Worm (Caenorhabditis elegans) whole organism, L2 larva: ENCODE measurements around the gene ZC262.2.

Experiments used
- C34F6.9 ChIP-seq: fragments of 150-350 bp; optimal IDR thresholded peaks from 2 replicates; lab custom pipeline; 2014; ENCODE audit warnings: missing biosample characterization, missing genetic modification characterization
- F13H6.1 ChIP-seq: sonication (generic microtip); optimal IDR thresholded peaks from 2 replicates; lab custom pipeline; 2016; ENCODE audit warnings: missing genetic modification characterization, missing compliant biosample characterization
- R02D3.7 ChIP-seq: fragments of 150-350 bp; optimal IDR thresholded peaks from 2 replicates; lab custom pipeline; 2014; ENCODE audit warnings: missing biosample characterization, missing genetic modification characterization
- Y55F3AM.14 ChIP-seq: fragments of 200-800 bp; sonication (Bioruptor generic); optimal IDR thresholded peaks from 2 replicates; lab custom pipeline; 2018; ENCODE audit warnings: mild to moderate bottlenecking, missing genetic modification characterization, missing compliant biosample characterization
- ZK546.5 ChIP-seq: sonication (generic microtip); optimal IDR thresholded peaks from 2 replicates; lab custom pipeline; 2017; ENCODE audit warnings: missing biosample characterization, missing genetic modification characterization
- alr-1 ChIP-seq: fragments of 150-350 bp; optimal IDR thresholded peaks from 2 replicates; lab custom pipeline; 2014; ENCODE audit warnings: missing biosample characterization, missing genetic modification characterization
- ceh-16 ChIP-seq: fragments of 150-350 bp; optimal IDR thresholded peaks from 2 replicates; lab custom pipeline; 2014; ENCODE audit warnings: missing biosample characterization, missing genetic modification characterization
- crh-2 ChIP-seq: sonication (generic microtip); optimal IDR thresholded peaks from 2 replicates; lab custom pipeline; 2017; ENCODE audit warnings: missing biosample characterization, missing genetic modification characterization
- dmd-4 ChIP-seq: sonication (generic microtip); optimal IDR thresholded peaks from 2 replicates; lab custom pipeline; 2017; ENCODE audit warnings: missing biosample characterization, missing genetic modification characterization
- egl-27 ChIP-seq: sonication (generic microtip); optimal IDR thresholded peaks from 3 replicates; lab custom pipeline; 2017; ENCODE audit warnings: missing biosample characterization, missing genetic modification reagents, missing genetic modification characterization
- elt-3 ChIP-seq: sonication (generic microtip); optimal IDR thresholded peaks from 2 replicates; lab custom pipeline; 2017; ENCODE audit warnings: missing biosample characterization, missing genetic modification characterization
- fos-1 ChIP-seq: fragments of 150-350 bp; optimal IDR thresholded peaks from 2 replicates; lab custom pipeline; 2014; ENCODE audit warnings: missing biosample characterization, missing genetic modification characterization
- gmeb-1 ChIP-seq: fragments of 150-350 bp; optimal IDR thresholded peaks from 2 replicates; lab custom pipeline; 2014; ENCODE audit warnings: missing biosample characterization, missing genetic modification characterization
- lsy-2 ChIP-seq, 2 experiments: fragments of 150-350 bp in 1 of 2; sonication (generic microtip) in 1 of 2; optimal IDR thresholded peaks; 2 replicates each; lab custom pipeline; 2014 to 2017; ENCODE audit warnings: missing biosample characterization in 2 of 2, missing genetic modification characterization in 2 of 2
- mab-5 ChIP-seq: fragments of 150-350 bp; optimal IDR thresholded peaks from 2 replicates; lab custom pipeline; 2014; ENCODE audit warnings: missing biosample characterization, missing genetic modification characterization
- mdl-1 ChIP-seq, 2 experiments: fragments of 150-350 bp in 1 of 2; sonication (generic microtip) in 1 of 2; optimal IDR thresholded peaks; 2 replicates each; lab custom pipeline; 2017; ENCODE audit warnings: missing biosample characterization in 2 of 2, missing genetic modification characterization in 2 of 2
- nhr-21 ChIP-seq: fragments of 150-350 bp; optimal IDR thresholded peaks from 2 replicates; lab custom pipeline; 2014; ENCODE audit warnings: missing biosample characterization, missing genetic modification characterization
- nhr-237 ChIP-seq: fragments of 150-350 bp; optimal IDR thresholded peaks from 2 replicates; lab custom pipeline; 2014; ENCODE audit warnings: missing biosample characterization, missing genetic modification characterization
- nhr-25 ChIP-seq: fragments of 150-350 bp; sonication (generic microtip); optimal IDR thresholded peaks from 3 replicates; lab custom pipeline; 2014; ENCODE audit warnings: missing biosample characterization, missing genetic modification characterization
- nhr-6 ChIP-seq: fragments of 150-350 bp; optimal IDR thresholded peaks from 2 replicates; lab custom pipeline; 2014; ENCODE audit warnings: missing biosample characterization, missing genetic modification characterization
- nhr-77 ChIP-seq: fragments of 150-350 bp; optimal IDR thresholded peaks from 2 replicates; lab custom pipeline; 2014; ENCODE audit warnings: missing biosample characterization, missing genetic modification characterization
- peb-1 ChIP-seq: fragments of 150-350 bp; optimal IDR thresholded peaks from 2 replicates; lab custom pipeline; 2014; ENCODE audit warnings: missing biosample characterization, missing genetic modification characterization
- skn-1 ChIP-seq: sonication (generic microtip); optimal IDR thresholded peaks from 2 replicates; lab custom pipeline; 2017; ENCODE audit warnings: missing biosample characterization, missing genetic modification characterization
- sma-9 ChIP-seq, 2 experiments: fragments of 150-350 bp in 1 of 2; sonication (generic microtip) in 1 of 2; optimal IDR thresholded peaks; 2 replicates each; lab custom pipeline; 2014 to 2016; ENCODE audit warnings: missing genetic modification characterization in 2 of 2, mild to moderate bottlenecking in 1 of 2, missing biosample characterization in 1 of 2, missing compliant biosample characterization in 1 of 2, missing genetic modification reagents in 1 of 2, moderate library complexity in 1 of 2
- unc-55 ChIP-seq: fragments of 150-350 bp; sonication (generic microtip); optimal IDR thresholded peaks from 3 replicates; lab custom pipeline; 2014; ENCODE audit warnings: missing biosample characterization, missing genetic modification reagents, missing genetic modification characterization
- zag-1 ChIP-seq: fragments of 150-350 bp; optimal IDR thresholded peaks from 2 replicates; lab custom pipeline; 2014; ENCODE audit warnings: missing biosample characterization, missing genetic modification characterization
- ztf-1 ChIP-seq: fragments of 200-800 bp; sonication (Bioruptor generic); conservative IDR thresholded peaks from 2 replicates; pipeline ENCODE4 v1.3.6; 2022; ENCODE audit warnings: missing genetic modification characterization, missing compliant biosample characterization
- ztf-4 ChIP-seq: fragments of 150-350 bp; optimal IDR thresholded peaks from 2 replicates; lab custom pipeline; 2014; ENCODE audit warnings: missing biosample characterization, missing genetic modification characterization

The ZC262.2 gene

DNA sequence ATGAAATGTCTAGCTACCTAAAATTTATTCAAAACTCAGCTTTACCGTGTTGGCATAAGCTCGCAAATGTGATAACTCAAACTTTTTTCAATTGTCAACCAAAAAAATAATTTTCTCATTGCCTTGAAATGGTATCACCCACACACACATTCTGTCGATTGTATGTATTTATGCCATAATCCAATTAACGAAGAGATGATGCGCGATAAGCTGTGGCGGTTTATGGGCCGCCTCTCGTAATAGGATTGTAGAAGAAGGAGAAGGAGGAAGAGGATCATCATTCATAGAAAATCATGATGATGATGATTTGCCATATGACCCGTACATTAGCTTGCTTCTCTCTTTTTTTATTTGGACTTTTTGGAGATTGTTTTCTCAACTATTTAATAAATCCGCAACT is 42.7 kb upstream of the ZC262.2 start:
- TF ChIP-seq ztf-4 (tag; lab: Kevin White, UChicago): no peak
- no peak for TF ChIP-seq peb-1 (tag; lab: Kevin White, UChicago)
- no peak for TF ChIP-seq nhr-21 (tag; lab: Kevin White, UChicago)
- no peak for TF ChIP-seq crh-2 (tag; lab: Kevin White, UChicago)
- no peak for TF ChIP-seq ceh-16 (tag; lab: Kevin White, UChicago)
- no peak for TF ChIP-seq nhr-77 (tag; lab: Kevin White, UChicago)
- no peak for TF ChIP-seq mab-5
- no peak for TF ChIP-seq ZK546.5 (tag; lab: Kevin White, UChicago)
- no peak for TF ChIP-seq sma-9 (GFP tag; optimal IDR thresholded peaks at IDR 0.05; lab: Kevin White, UChicago)
- no peak for TF ChIP-seq sma-9 (tag; optimal IDR thresholded peaks at IDR 0.05; lab: Kevin White, UChicago)
- no peak for TF ChIP-seq Y55F3AM.14
- TF ChIP-seq zag-1: no peak
- TF ChIP-seq unc-55 (GFP tag; lab: Kevin White, UChicago): no peak
- no peak for TF ChIP-seq ztf-1 (GFP tag; lab: Robert Waterston, UW)
- TF ChIP-seq elt-3 (tag; lab: Kevin White, UChicago): no peak
- no peak for TF ChIP-seq egl-27 (tag; lab: Kevin White, UChicago)

ce11 chrIII:8291268-8292032 is 40.4 kb upstream of the ZC262.2 start:
- TF ChIP-seq gmeb-1 (tag; lab: Kevin White, UChicago): peak; percentile 10
- TF ChIP-seq C34F6.9 (tag; lab: Kevin White, UChicago): no peak
- peak; percentile 11 for TF ChIP-seq sma-9 (GFP tag; optimal IDR thresholded peaks at IDR 0.05; lab: Kevin White, UChicago)
- no peak for TF ChIP-seq sma-9 (tag; optimal IDR thresholded peaks at IDR 0.05; lab: Kevin White, UChicago)
- TF ChIP-seq ZK546.5 (tag; lab: Kevin White, UChicago): no peak
- TF ChIP-seq unc-55 (GFP tag; lab: Kevin White, UChicago): peak; percentile 27
- TF ChIP-seq skn-1: no peak
- peak; percentile 98 for TF ChIP-seq fos-1 (tag; lab: Kevin White, UChicago)
- TF ChIP-seq ztf-4 (tag; lab: Kevin White, UChicago): no peak

DNA sequence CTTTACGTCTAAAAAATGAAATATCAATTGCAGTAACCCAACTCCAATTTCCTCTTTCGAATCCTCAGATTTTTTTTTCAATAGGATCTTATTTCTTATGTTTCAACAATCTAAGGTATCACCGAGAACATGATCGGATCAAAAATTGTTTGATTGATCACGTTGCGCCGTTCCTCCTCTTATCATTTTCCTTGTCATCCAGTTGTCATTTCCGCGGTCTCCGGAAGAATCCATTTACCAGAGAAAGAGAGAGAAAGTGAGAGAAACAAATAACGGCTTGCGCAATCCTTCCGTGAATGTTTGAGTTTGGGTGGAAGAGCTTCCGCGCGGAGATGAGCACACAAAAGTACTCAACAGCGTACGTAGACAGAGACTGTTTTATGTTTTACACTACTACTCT is 38.6 kb upstream of the ZC262.2 start:
- no peak for TF ChIP-seq alr-1 (tag; lab: Kevin White, UChicago)
- TF ChIP-seq fos-1 (tag; lab: Kevin White, UChicago): peak; percentile 56
- no peak for TF ChIP-seq dmd-4 (tag; lab: Kevin White, UChicago)
- TF ChIP-seq nhr-237 (tag; lab: Kevin White, UChicago): no peak

DNA sequence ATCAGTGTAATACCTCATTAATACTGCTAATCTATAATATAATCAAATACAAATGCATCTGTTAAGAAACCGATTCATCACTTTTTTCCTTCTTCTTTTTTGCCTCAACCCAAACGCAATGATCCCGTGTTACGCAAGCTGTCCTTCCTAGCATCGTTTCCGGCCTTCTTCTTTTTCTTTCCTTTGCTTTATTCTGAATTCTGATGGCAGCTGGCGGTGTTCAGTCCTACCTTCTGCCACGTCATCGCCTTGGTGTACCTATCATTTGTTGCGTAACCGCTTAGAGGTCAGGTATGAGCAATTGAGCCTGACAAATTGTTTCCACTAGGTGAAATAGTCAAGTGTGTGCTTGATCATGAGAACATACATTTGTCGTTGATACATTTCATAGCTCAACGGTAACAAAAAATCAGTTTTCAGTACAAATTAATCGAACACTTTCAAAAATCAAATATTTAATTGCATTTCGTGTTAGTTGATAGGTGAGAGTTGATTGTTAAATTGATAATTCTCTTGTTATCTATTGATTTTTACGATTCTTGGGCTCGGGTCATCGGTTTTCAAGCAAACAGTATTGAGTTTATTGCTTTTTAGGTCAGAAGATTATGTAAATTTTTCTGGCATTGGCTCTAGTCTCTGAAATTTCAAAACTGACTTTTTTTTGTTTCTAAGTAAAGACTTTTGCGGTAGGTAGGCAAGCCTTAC is 33.5 kb upstream of the ZC262.2 start:
- no peak for TF ChIP-seq egl-27 (tag; lab: Kevin White, UChicago)
- peak; percentile 24 for TF ChIP-seq fos-1 (tag; lab: Kevin White, UChicago)
- no peak for TF ChIP-seq F13H6.1 (tag; lab: Kevin White, UChicago)
- TF ChIP-seq, all 48 proteins: peak for 1

DNA sequence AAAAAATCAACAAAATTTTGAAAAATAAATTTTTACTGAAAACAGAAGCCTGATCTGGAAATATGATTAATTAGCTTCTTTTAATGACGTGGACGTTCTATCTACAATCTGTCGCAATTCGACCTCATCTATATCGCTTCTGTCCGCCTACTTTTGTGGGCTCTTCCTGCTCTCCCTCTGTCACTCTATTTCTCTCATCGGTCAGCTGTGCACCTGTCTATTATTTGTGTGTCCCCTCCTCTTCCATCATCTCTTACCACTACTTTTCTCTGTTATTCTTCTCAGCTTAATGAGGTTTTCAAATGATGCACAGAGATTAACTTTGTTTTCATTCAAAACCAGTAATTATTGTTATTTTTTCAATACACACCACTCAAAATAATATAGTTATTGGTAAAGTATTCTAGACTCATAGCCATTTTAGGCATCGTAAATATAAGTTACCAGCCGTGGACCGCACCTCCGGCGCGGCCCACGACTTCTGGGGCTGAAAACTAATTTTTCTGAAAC is 32.7 kb upstream of the ZC262.2 start:
- TF ChIP-seq nhr-237 (tag; lab: Kevin White, UChicago) (no peak), elt-3 (tag; lab: Kevin White, UChicago) (no peak), nhr-21 (tag; lab: Kevin White, UChicago) (no peak), mdl-1 (tag; optimal IDR thresholded peaks at IDR 0.05; lab: Kevin White, UChicago) (no peak), F13H6.1 (tag; lab: Kevin White, UChicago) (no peak), nhr-77 (tag; lab: Kevin White, UChicago) (no peak), nhr-25 (tag; lab: Kevin White, UChicago) (no peak), fos-1 (tag; lab: Kevin White, UChicago) (no peak), R02D3.7 (tag; lab: Kevin White, UChicago) (no peak), nhr-6 (tag; lab: Kevin White, UChicago) (no peak), lsy-2 (tag; optimal IDR thresholded peaks at IDR 0.05; lab: Kevin White, UChicago) (no peak), crh-2 (tag; lab: Kevin White, UChicago) (no peak), ztf-4 (tag; lab: Kevin White, UChicago) (no peak)
- TF ChIP-seq, all 48 proteins: peak for 0
